Fruit fly (Drosophila melanogaster) whole organism, embryonic: ENCODE data around the gene Dph5.

Source experiments
- Adf1 ChIP-seq: fragments of 200-800 bp; sonication (Bioruptor generic); IDR thresholded peaks from 2 replicates; pipeline ENCODE4 v1.3.6; 2022; ENCODE audit warnings: missing biosample characterization, missing genetic modification characterization
- Aef1 ChIP-seq: fragments of 200-800 bp; sonication (Bioruptor generic); IDR thresholded peaks from 3 replicates; pipeline ENCODE4 v1.3.6; 2022; ENCODE audit warnings: missing biosample characterization, missing genetic modification characterization
- Asciz ChIP-seq: fragments of 200-800 bp; sonication (Bioruptor generic); optimal IDR thresholded peaks from 2 replicates; lab custom pipeline; 2017; ENCODE audit warnings: missing biosample characterization, mild to moderate bottlenecking, missing genetic modification characterization, missing genetic modification reagents
- CG10543 ChIP-seq: fragments of 200-800 bp; sonication (Bioruptor generic); optimal IDR thresholded peaks from 3 replicates; lab custom pipeline; 2017; ENCODE audit warnings: missing biosample characterization, mild to moderate bottlenecking, missing genetic modification characterization, moderate library complexity
- CG10565 ChIP-seq: fragments of 200-800 bp; sonication (Bioruptor generic); optimal IDR thresholded peaks from 3 replicates; lab custom pipeline; 2016; ENCODE audit warnings: missing biosample characterization, mild to moderate bottlenecking, missing genetic modification characterization
- CG11504 ChIP-seq: fragments of 200-800 bp; sonication (Bioruptor generic); optimal IDR thresholded peaks from 3 replicates; lab custom pipeline; 2019; ENCODE audit warnings: missing biosample characterization, mild to moderate bottlenecking, missing genetic modification characterization, moderate library complexity
- CG11723 ChIP-seq: fragments of 200-800 bp; sonication (Bioruptor generic); optimal IDR thresholded peaks from 2 replicates; lab custom pipeline; 2017; ENCODE audit warnings: missing biosample characterization, mild to moderate bottlenecking, missing genetic modification characterization
- CG12391 ChIP-seq: fragments of 200-800 bp; sonication (Bioruptor generic); optimal IDR thresholded peaks from 3 replicates; lab custom pipeline; 2018; ENCODE audit warnings: missing biosample characterization, mild to moderate bottlenecking, missing genetic modification characterization, moderate library complexity
- CG13296 ChIP-seq: fragments of 200-800 bp; sonication (Bioruptor generic); optimal IDR thresholded peaks from 3 replicates; lab custom pipeline; 2018; ENCODE audit warnings: missing biosample characterization, mild to moderate bottlenecking, missing genetic modification characterization
- CG15073 ChIP-seq: fragments of 200-800 bp; sonication (Bioruptor generic); optimal IDR thresholded peaks from 2 replicates; lab custom pipeline; 2016; ENCODE audit warnings: missing biosample characterization, missing genetic modification characterization
- CG1602 ChIP-seq: fragments of 200-800 bp; sonication (Bioruptor generic); optimal IDR thresholded peaks from 3 replicates; lab custom pipeline; 2016; ENCODE audit warnings: missing biosample characterization, missing genetic modification characterization
- CG16813 ChIP-seq: fragments of 200-800 bp; sonication (Bioruptor generic); IDR thresholded peaks from 3 replicates; pipeline ENCODE4 v1.3.6; 2022; ENCODE audit warnings: missing biosample characterization, missing genetic modification characterization; ENCODE audit not compliant: partially characterized antibody
- CG18011 ChIP-seq: fragments of 200-800 bp; sonication (Bioruptor generic); optimal IDR thresholded peaks from 2 replicates; lab custom pipeline; 2017; ENCODE audit warnings: missing biosample characterization, missing genetic modification characterization, mild to moderate bottlenecking, moderate library complexity, missing genotype
- CG2875 ChIP-seq: fragments of 200-800 bp; sonication (Bioruptor generic); optimal IDR thresholded peaks from 2 replicates; lab custom pipeline; 2017; ENCODE audit warnings: missing biosample characterization, mild to moderate bottlenecking, missing genetic modification characterization, missing genetic modification reagents
- CG32767 ChIP-seq: fragments of 200-800 bp; sonication (Bioruptor generic); IDR thresholded peaks from 2 replicates; pipeline ENCODE4 v1.3.6; 2022; ENCODE audit warnings: missing biosample characterization, missing genetic modification characterization
- CG4282 ChIP-seq: fragments of 200-800 bp; sonication (Bioruptor generic); optimal IDR thresholded peaks from 2 replicates; lab custom pipeline; 2016; ENCODE audit warnings: missing biosample characterization, missing genetic modification characterization
- CG4820 ChIP-seq: fragments of 200-800 bp; sonication (Bioruptor generic); optimal IDR thresholded peaks from 3 replicates; lab custom pipeline; 2016; ENCODE audit warnings: missing biosample characterization, missing genetic modification characterization
- CG6791 ChIP-seq: fragments of 200-800 bp; sonication (Bioruptor generic); IDR thresholded peaks from 3 replicates; pipeline ENCODE4 v1.3.6; 2022; ENCODE audit warnings: missing biosample characterization, missing genetic modification characterization; ENCODE audit not compliant: partially characterized antibody
- CG7745 ChIP-seq: fragments of 200-800 bp; sonication (Bioruptor generic); optimal IDR thresholded peaks from 2 replicates; lab custom pipeline; 2018; ENCODE audit warnings: missing biosample characterization, mild to moderate bottlenecking, missing genetic modification characterization, moderate library complexity
- CG7963 ChIP-seq: fragments of 200-800 bp; sonication (Bioruptor generic); IDR thresholded peaks from 3 replicates; pipeline ENCODE4 v1.3.6; 2022; ENCODE audit warnings: missing biosample characterization, missing genetic modification characterization; ENCODE audit not compliant: partially characterized antibody
- CG8388 ChIP-seq: fragments of 200-800 bp; sonication (Bioruptor generic); optimal IDR thresholded peaks from 2 replicates; lab custom pipeline; 2019; ENCODE audit warnings: missing biosample characterization, mild to moderate bottlenecking, missing genetic modification characterization, moderate library complexity
- Dad ChIP-seq: fragments of 200-800 bp; sonication (Bioruptor generic); optimal IDR thresholded peaks from 3 replicates; lab custom pipeline; 2016; ENCODE audit warnings: missing biosample characterization, missing genetic modification characterization
- Dfd ChIP-seq, 2 experiments: fragments of >200 bp; optimal IDR thresholded peaks; 2 replicates each; lab custom pipeline; 2017; ENCODE audit warnings: missing biosample characterization in 2 of 2, missing genetic modification characterization in 2 of 2
- Drgx ChIP-seq: fragments of 200-800 bp; sonication (Bioruptor generic); IDR thresholded peaks from 2 replicates; pipeline ENCODE4 v1.3.6; 2022; ENCODE audit warnings: missing biosample characterization, missing genetic modification characterization
- Hand ChIP-seq: fragments of 200-800 bp; sonication (Bioruptor generic); optimal IDR thresholded peaks from 2 replicates; lab custom pipeline; 2017; ENCODE audit warnings: mild to moderate bottlenecking, missing biosample characterization, missing genetic modification reagents, missing genetic modification characterization
- HmgZ ChIP-seq: fragments of 200-800 bp; sonication (Bioruptor generic); optimal IDR thresholded peaks from 2 replicates; lab custom pipeline; 2018; ENCODE audit warnings: missing biosample characterization, mild to moderate bottlenecking, missing genetic modification characterization
- Jarid2 ChIP-seq: fragments of 200-800 bp; sonication (Bioruptor generic); optimal IDR thresholded peaks from 3 replicates; lab custom pipeline; 2017; ENCODE audit warnings: mild to moderate bottlenecking, missing biosample characterization, missing genetic modification reagents, missing genetic modification characterization
- Sry-β ChIP-seq: fragments of 200-800 bp; sonication (Bioruptor generic); optimal IDR thresholded peaks from 2 replicates; lab custom pipeline; 2018; ENCODE audit warnings: missing biosample characterization, mild to moderate bottlenecking, missing genetic modification characterization, moderate library complexity
- ac ChIP-seq: fragments of 200-800 bp; sonication (Bioruptor generic); optimal IDR thresholded peaks from 3 replicates; lab custom pipeline; 2017; ENCODE audit warnings: missing biosample characterization, mild to moderate bottlenecking, missing genetic modification characterization
- br ChIP-seq: fragments of >200 bp; optimal IDR thresholded peaks from 2 replicates; lab custom pipeline; 2017
- cwo ChIP-seq: fragments of 200-800 bp; sonication (Bioruptor generic); optimal IDR thresholded peaks from 3 replicates; lab custom pipeline; 2017; ENCODE audit warnings: missing biosample characterization, missing genetic modification characterization, mild to moderate bottlenecking, moderate library complexity, missing genetic modification reagents
- dan ChIP-seq: fragments of 200-800 bp; sonication (Bioruptor generic); IDR thresholded peaks from 2 replicates; pipeline ENCODE4 v1.3.6; 2022; ENCODE audit warnings: missing biosample characterization, missing genetic modification characterization
- dm ChIP-seq: fragments of 200-800 bp; sonication (Bioruptor generic); optimal IDR thresholded peaks from 3 replicates; lab custom pipeline; 2016; ENCODE audit warnings: missing biosample characterization, missing genetic modification characterization
- esg ChIP-seq: fragments of 200-800 bp; sonication (Bioruptor generic); conservative IDR thresholded peaks from 2 replicates; pipeline ENCODE4 v1.3.6; 2022; ENCODE audit warnings: missing biosample characterization, missing genetic modification characterization
- exex ChIP-seq: fragments of 200-800 bp; sonication (Bioruptor generic); optimal IDR thresholded peaks from 4 replicates; lab custom pipeline; 2018; ENCODE audit warnings: missing biosample characterization, mild to moderate bottlenecking, missing genetic modification characterization, moderate library complexity
- insv ChIP-seq, 2 experiments: fragments of 200-800 bp; sonication (Bioruptor generic); optimal IDR thresholded peaks; 3 replicates each; lab custom pipeline; 2016 to 2018; ENCODE audit warnings: missing biosample characterization in 2 of 2, missing genetic modification characterization in 2 of 2
- jing ChIP-seq: fragments of 200-800 bp; sonication (Bioruptor generic); optimal IDR thresholded peaks from 2 replicates; lab custom pipeline; 2018; ENCODE audit warnings: missing biosample characterization, mild to moderate bottlenecking, missing genetic modification characterization
- jumu ChIP-seq: fragments of 200-800 bp; sonication (Bioruptor generic); optimal IDR thresholded peaks from 3 replicates; lab custom pipeline; 2016; ENCODE audit warnings: missing biosample characterization, missing genetic modification characterization
- kay ChIP-seq: fragments of 200-800 bp; sonication (Bioruptor generic); optimal IDR thresholded peaks from 2 replicates; lab custom pipeline; 2016; ENCODE audit warnings: missing biosample characterization, missing genetic modification characterization
- lov ChIP-seq, 2 experiments: fragments of 200-800 bp in 1 of 2; fragments of >200 bp in 1 of 2; sonication (Bioruptor generic) in 1 of 2; IDR thresholded peaks in 1 of 2; optimal IDR thresholded peaks in 1 of 2; 2 replicates in 1 of 2; 3 replicates in 1 of 2; pipeline versions ENCODE4 v1.3.6 to Lab custom; 2017 to 2022; ENCODE audit warnings: missing biosample characterization in 1 of 2, missing genetic modification characterization in 1 of 2
- maf-S ChIP-seq: fragments of 200-800 bp; sonication (Bioruptor generic); optimal IDR thresholded peaks from 2 replicates; lab custom pipeline; 2016; ENCODE audit warnings: missing biosample characterization, missing genetic modification characterization
- pan ChIP-seq, 4 experiments: fragments of >200 bp in 3 of 4; fragments of 200-800 bp in 1 of 4; sonication (Bioruptor generic) in 1 of 4; optimal IDR thresholded peaks in 3 of 4; IDR thresholded peaks in 1 of 4; 2 replicates each; pipeline versions ENCODE4 v1.3.6 to Lab custom; 2017 to 2022; ENCODE audit warnings: missing biosample characterization in 2 of 4, missing genetic modification characterization in 2 of 4, mixed read lengths in 1 of 4
- ranshi ChIP-seq: fragments of 200-800 bp; sonication (Bioruptor generic); IDR thresholded peaks from 2 replicates; pipeline ENCODE4 v1.3.6; 2022; ENCODE audit warnings: missing biosample characterization, missing genetic modification characterization
- run ChIP-seq: fragments of 200-800 bp; sonication (Bioruptor generic); optimal IDR thresholded peaks from 3 replicates; lab custom pipeline; 2018; ENCODE audit warnings: missing biosample characterization, mild to moderate bottlenecking, missing genetic modification characterization
- sob ChIP-seq: fragments of 200-800 bp; sonication (Bioruptor generic); IDR thresholded peaks from 2 replicates; pipeline ENCODE4 v1.3.6; 2022; ENCODE audit warnings: missing biosample characterization, missing genetic modification characterization
- tap ChIP-seq: fragments of 200-800 bp; optimal IDR thresholded peaks from 3 replicates; lab custom pipeline; 2019; ENCODE audit warnings: missing biosample characterization, mild to moderate bottlenecking, missing genetic modification characterization, moderate library complexity
- tgo ChIP-seq: fragments of 200-800 bp; sonication (Bioruptor generic); IDR thresholded peaks from 3 replicates; pipeline ENCODE4 v1.3.6; 2022; ENCODE audit warnings: missing biosample characterization, missing genetic modification characterization
- twi ChIP-seq: fragments of 200-800 bp; optimal IDR thresholded peaks from 2 replicates; lab custom pipeline; 2019; ENCODE audit warnings: missing biosample characterization, mild to moderate bottlenecking, missing genetic modification characterization, moderate library complexity
- tx ChIP-seq: fragments of 200-800 bp; sonication (Bioruptor generic); optimal IDR thresholded peaks from 2 replicates; lab custom pipeline; 2016; ENCODE audit warnings: missing biosample characterization, missing genetic modification characterization
- wor ChIP-seq: fragments of 200-800 bp; sonication (Bioruptor generic); IDR thresholded peaks from 2 replicates; pipeline ENCODE4 v1.3.6; 2022; ENCODE audit warnings: missing biosample characterization, missing genetic modification characterization
- z ChIP-seq: fragments of 200-800 bp; sonication (Bioruptor generic); IDR thresholded peaks from 3 replicates; pipeline ENCODE4 v1.3.6; 2022; ENCODE audit warnings: missing biosample characterization, missing genetic modification characterization

Dph5 gene

DNA sequence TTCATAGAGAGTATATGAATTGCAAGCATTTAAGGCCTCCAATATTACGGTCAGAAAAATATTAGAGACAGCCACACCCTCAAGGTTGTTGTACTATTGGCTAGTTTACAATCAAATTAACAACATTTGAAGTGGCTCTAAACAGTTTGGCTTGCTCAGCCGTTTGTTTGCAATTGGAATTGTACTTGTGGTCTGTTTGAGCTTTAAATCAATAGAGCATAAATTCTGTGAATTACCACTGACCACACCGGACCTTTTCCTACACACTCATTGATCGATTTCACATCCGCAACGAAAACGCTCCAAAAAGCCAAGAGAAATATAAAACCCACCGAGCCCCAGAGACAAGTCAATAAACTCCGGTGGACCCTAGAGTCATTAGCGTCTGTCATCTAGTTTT is 9.4 kb downstream of the Dph5 start (continued):
- TF ChIP-seq dm (no peak), run (tag; lab: Kevin White, UChicago) (no peak), Dad (no peak), CG7963 (GFP tag; lab: Robert Waterston, UW) (no peak), CG7745 (tag; lab: Kevin White, UChicago) (no peak), Dfd (GFP tag; optimal IDR thresholded peaks at IDR 0.05; lab: Kevin White, UChicago) (no peak), tx (GFP tag; lab: Kevin White, UChicago) (no peak), wor (no peak), lov (optimal IDR thresholded peaks at IDR 0.05; lab: Kevin White, UChicago) (no peak), lov (GFP tag; IDR thresholded peaks at IDR 0.05; lab: Robert Waterston, UW) (no peak), br (lab: Kevin White, UChicago) (no peak), CG16813 (GFP tag; lab: Robert Waterston, UW) (no peak), sob (GFP tag; lab: Robert Waterston, UW) (no peak), Adf1 (GFP tag; lab: Robert Waterston, UW) (no peak), HmgZ (tag; lab: Kevin White, UChicago) (no peak), insv (GFP tag; optimal IDR thresholded peaks at IDR 0.05; lab: Kevin White, UChicago) (no peak), exex (no peak), CG18011 (GFP tag; lab: Kevin White, UChicago) (no peak), CG13296 (GFP tag; lab: Kevin White, UChicago) (peak; percentile 41), CG6791 (GFP tag; lab: Robert Waterston, UW) (no peak), jing (no peak), esg (GFP tag; lab: Robert Waterston, UW) (no peak), jumu (no peak), kay (GFP tag; lab: Kevin White, UChicago) (no peak), ranshi (no peak), Hand (no peak), CG1602 (GFP tag; lab: Kevin White, UChicago) (no peak), CG10543 (GFP tag; lab: Kevin White, UChicago) (peak; percentile 24), Drgx (GFP tag; lab: Robert Waterston, UW) (no peak), ac (GFP tag; lab: Kevin White, UChicago) (no peak), CG11504 (no peak), CG10565 (no peak), Sry-β (no peak), Aef1 (GFP tag; lab: Robert Waterston, UW) (no peak), twi (tag; lab: Kevin White, UChicago) (no peak), Asciz (peak; percentile 56), CG15073 (no peak), tap (no peak), CG2875 (GFP tag; lab: Kevin White, UChicago) (peak; percentile 3), dan (GFP tag; lab: Robert Waterston, UW) (no peak), tgo (GFP tag; lab: Robert Waterston, UW) (no peak), Jarid2 (no peak), CG11723 (GFP tag; lab: Kevin White, UChicago) (peak; percentile 18), z (GFP tag; lab: Robert Waterston, UW) (no peak), pan (optimal IDR thresholded peaks at IDR 0.05; lab: Kevin White, UChicago) (no peak), pan (GFP tag; optimal IDR thresholded peaks at IDR 0.05 in 1 of 2, IDR thresholded peaks at IDR 0.05 in 1 of 2) (no peak), CG12391 (no peak), cwo (GFP tag; lab: Kevin White, UChicago) (no peak), CG4820 (GFP tag; lab: Kevin White, UChicago) (no peak), CG8388 (GFP tag; lab: Kevin White, UChicago) (no peak), CG4282 (GFP tag; lab: Kevin White, UChicago) (no peak), CG32767 (GFP tag; lab: Robert Waterston, UW) (no peak), maf-S (GFP tag; lab: Kevin White, UChicago) (no peak)
